Worm (Caenorhabditis elegans) whole organism, late embryonic: Measurements from ENCODE around the gene tftc-1.

ENCODE experiments used
- C08G9.2 ChIP-seq: sonication (generic microtip); optimal IDR thresholded peaks from 2 replicates; lab custom pipeline; 2016; ENCODE audit warnings: mild to moderate bottlenecking, missing genetic modification characterization, moderate library complexity, missing compliant biosample characterization
- C38D4.7 ChIP-seq: fragments of 200-800 bp; sonication (Bioruptor generic); optimal IDR thresholded peaks from 2 replicates; lab custom pipeline; 2018; ENCODE audit warnings: mild to moderate bottlenecking, missing genetic modification characterization, moderate library complexity, missing compliant biosample characterization
- F13H6.1 ChIP-seq: sonication (generic microtip); optimal IDR thresholded peaks from 2 replicates; lab custom pipeline; 2016; ENCODE audit warnings: missing genetic modification characterization, missing compliant biosample characterization
- K02D7.2 ChIP-seq: sonication (generic microtip); optimal IDR thresholded peaks from 2 replicates; lab custom pipeline; 2017; ENCODE audit warnings: mild to moderate bottlenecking, missing genetic modification characterization, missing compliant biosample characterization
- Y22D7AL.16 ChIP-seq: sonication (generic microtip); optimal IDR thresholded peaks from 2 replicates; lab custom pipeline; 2016; ENCODE audit warnings: missing genetic modification characterization, missing compliant biosample characterization
- ahr-1 ChIP-seq: sonication (generic microtip); optimal IDR thresholded peaks from 2 replicates; lab custom pipeline; 2016; ENCODE audit warnings: missing genetic modification characterization, missing compliant biosample characterization
- ceh-19 ChIP-seq: fragments of 200-800 bp; sonication (Bioruptor generic); optimal IDR thresholded peaks from 2 replicates; lab custom pipeline; 2018; ENCODE audit warnings: mild to moderate bottlenecking, missing genetic modification characterization, missing compliant biosample characterization
- ceh-2 ChIP-seq: sonication (generic microtip); optimal IDR thresholded peaks from 2 replicates; lab custom pipeline; 2016; ENCODE audit warnings: missing genotype, missing genetic modification characterization, missing compliant biosample characterization
- ceh-22 ChIP-seq: sonication (generic microtip); optimal IDR thresholded peaks from 2 replicates; lab custom pipeline; 2017; ENCODE audit warnings: missing biosample characterization, missing genetic modification characterization
- ceh-24 ChIP-seq: sonication (generic microtip); optimal IDR thresholded peaks from 2 replicates; lab custom pipeline; 2016; ENCODE audit warnings: mild to moderate bottlenecking, missing genetic modification characterization, missing compliant biosample characterization
- ceh-30 ChIP-seq: fragments of 150-350 bp; optimal IDR thresholded peaks from 2 replicates; lab custom pipeline; 2014; ENCODE audit warnings: missing biosample characterization, missing genetic modification characterization
- ceh-31 ChIP-seq: sonication (generic microtip); optimal IDR thresholded peaks from 2 replicates; lab custom pipeline; 2016; ENCODE audit warnings: missing genetic modification characterization, missing compliant biosample characterization
- ceh-34 ChIP-seq: sonication (generic microtip); optimal IDR thresholded peaks from 2 replicates; lab custom pipeline; 2016; ENCODE audit warnings: mild to moderate bottlenecking, missing genetic modification characterization, missing compliant biosample characterization
- ceh-48 ChIP-seq: sonication (generic microtip); optimal IDR thresholded peaks from 2 replicates; lab custom pipeline; 2016; ENCODE audit warnings: missing genetic modification characterization, inconsistent platforms, missing compliant biosample characterization
- ceh-6 ChIP-seq: fragments of 200-800 bp; sonication (Bioruptor generic); optimal IDR thresholded peaks from 2 replicates; lab custom pipeline; 2018; ENCODE audit warnings: mild to moderate bottlenecking, missing genetic modification characterization, missing compliant biosample characterization
- ceh-9 ChIP-seq: sonication (generic microtip); optimal IDR thresholded peaks from 2 replicates; lab custom pipeline; 2016; ENCODE audit warnings: mild to moderate bottlenecking, missing genetic modification characterization, inconsistent platforms, missing compliant biosample characterization
- dmd-4 ChIP-seq: sonication (generic microtip); optimal IDR thresholded peaks from 2 replicates; lab custom pipeline; 2016; ENCODE audit warnings: borderline replicate concordance, missing genetic modification characterization, missing compliant biosample characterization
- elt-2 ChIP-seq: sonication (generic microtip); optimal IDR thresholded peaks from 2 replicates; lab custom pipeline; 2016; ENCODE audit warnings: missing genetic modification reagents, missing genetic modification characterization, missing compliant biosample characterization
- elt-4 ChIP-seq: sonication (generic microtip); optimal IDR thresholded peaks from 2 replicates; lab custom pipeline; 2016; ENCODE audit warnings: missing genetic modification characterization, missing compliant biosample characterization
- ets-4 ChIP-seq: sonication (generic microtip); optimal IDR thresholded peaks from 2 replicates; lab custom pipeline; 2016; ENCODE audit warnings: missing genetic modification characterization, missing compliant biosample characterization
- fax-1 ChIP-seq: sonication (generic microtip); optimal IDR thresholded peaks from 2 replicates; lab custom pipeline; 2016; ENCODE audit warnings: missing genotype, missing genetic modification characterization, missing compliant biosample characterization
- fkh-10 ChIP-seq: fragments of 150-350 bp; optimal IDR thresholded peaks from 2 replicates; lab custom pipeline; 2014; ENCODE audit warnings: missing biosample characterization, missing genetic modification reagents, missing genetic modification characterization
- fkh-6 ChIP-seq: sonication (generic microtip); optimal IDR thresholded peaks from 2 replicates; lab custom pipeline; 2016; ENCODE audit warnings: missing genetic modification characterization, missing compliant biosample characterization
- gmeb-2 ChIP-seq: sonication (generic microtip); optimal IDR thresholded peaks from 2 replicates; lab custom pipeline; 2016; ENCODE audit warnings: missing genetic modification characterization, inconsistent platforms, missing compliant biosample characterization
- hlh-13 ChIP-seq: fragments of 200-800 bp; sonication (Bioruptor generic); optimal IDR thresholded peaks from 2 replicates; lab custom pipeline; 2018; ENCODE audit warnings: mild to moderate bottlenecking, missing genetic modification characterization, missing compliant biosample characterization
- hlh-30 ChIP-seq: sonication (generic microtip); optimal IDR thresholded peaks from 2 replicates; lab custom pipeline; 2017; ENCODE audit warnings: antibody characterized with exemption, missing genetic modification characterization, missing compliant biosample characterization; ENCODE audit not compliant: insufficient read depth
- hlh-8 ChIP-seq: sonication (generic microtip); optimal IDR thresholded peaks from 2 replicates; lab custom pipeline; 2016; ENCODE audit warnings: missing genotype, missing genetic modification characterization, missing compliant biosample characterization
- lim-6 ChIP-seq: sonication (generic microtip); optimal IDR thresholded peaks from 2 replicates; lab custom pipeline; 2016; ENCODE audit warnings: missing genetic modification characterization, missing compliant biosample characterization
- lin-11 ChIP-seq: fragments of 200-800 bp; sonication (Bioruptor generic); optimal IDR thresholded peaks from 2 replicates; lab custom pipeline; 2018; ENCODE audit warnings: mild to moderate bottlenecking, missing genetic modification characterization, missing compliant biosample characterization
- madf-2 ChIP-seq: sonication (generic microtip); optimal IDR thresholded peaks from 2 replicates; lab custom pipeline; 2017; ENCODE audit warnings: missing genetic modification characterization, missing compliant biosample characterization
- mec-3 ChIP-seq: sonication (generic microtip); optimal IDR thresholded peaks from 2 replicates; lab custom pipeline; 2016; ENCODE audit warnings: borderline replicate concordance, missing genetic modification characterization, missing compliant biosample characterization
- nhr-11 ChIP-seq: fragments of 150-350 bp; optimal IDR thresholded peaks from 2 replicates; lab custom pipeline; 2014; ENCODE audit warnings: missing biosample characterization, missing genetic modification characterization
- nhr-232 ChIP-seq: sonication (generic microtip); optimal IDR thresholded peaks from 2 replicates; lab custom pipeline; 2016; ENCODE audit warnings: missing genetic modification characterization, missing compliant biosample characterization
- npax-4 ChIP-seq: sonication (generic microtip); optimal IDR thresholded peaks from 2 replicates; lab custom pipeline; 2016; ENCODE audit warnings: missing genetic modification characterization, missing compliant biosample characterization
- odd-2 ChIP-seq: sonication (generic microtip); optimal IDR thresholded peaks from 2 replicates; lab custom pipeline; 2017; ENCODE audit warnings: antibody characterized with exemption, mild to moderate bottlenecking, missing genetic modification characterization, missing compliant biosample characterization
- pag-3 ChIP-seq: sonication (generic microtip); optimal IDR thresholded peaks from 2 replicates; lab custom pipeline; 2016; ENCODE audit warnings: missing compliant biosample characterization, missing genetic modification characterization, borderline replicate concordance
- pat-9 ChIP-seq: fragments of 200-800 bp; sonication (Bioruptor generic); optimal IDR thresholded peaks from 2 replicates; lab custom pipeline; 2018; ENCODE audit warnings: mild to moderate bottlenecking, missing genetic modification characterization, moderate library complexity, missing compliant biosample characterization
- pha-2 ChIP-seq: sonication (generic microtip); optimal IDR thresholded peaks from 2 replicates; lab custom pipeline; 2017; ENCODE audit warnings: mild to moderate bottlenecking, missing genetic modification characterization, missing compliant biosample characterization
- pha-4 ChIP-seq: fragments of 150-350 bp; optimal IDR thresholded peaks from 2 replicates; lab custom pipeline; 2018; ENCODE audit warnings: missing biosample characterization, missing genetic modification reagents, missing genetic modification characterization
- pros-1 ChIP-seq: fragments of 150-350 bp; optimal IDR thresholded peaks from 2 replicates; lab custom pipeline; 2014; ENCODE audit warnings: missing biosample characterization, missing genetic modification reagents, missing genetic modification characterization
- sdc-2 ChIP-seq: sonication (generic microtip); optimal IDR thresholded peaks from 2 replicates; lab custom pipeline; 2016; ENCODE audit warnings: missing genotype, missing genetic modification characterization, missing compliant biosample characterization
- sox-2 ChIP-seq: fragments of 200-800 bp; sonication (Bioruptor generic); IDR thresholded peaks from 2 replicates; pipeline ENCODE4 v1.3.6; 2022; ENCODE audit warnings: missing genetic modification reagents, missing genetic modification characterization, missing compliant biosample characterization
- tbx-2 ChIP-seq: sonication (generic microtip); optimal IDR thresholded peaks from 2 replicates; lab custom pipeline; 2016; ENCODE audit warnings: missing genetic modification characterization, missing compliant biosample characterization
- tbx-7 ChIP-seq: sonication (generic microtip); optimal IDR thresholded peaks from 2 replicates; lab custom pipeline; 2016; ENCODE audit warnings: missing genotype, missing genetic modification characterization, missing compliant biosample characterization
- ttx-3 ChIP-seq: sonication (generic microtip); optimal IDR thresholded peaks from 2 replicates; lab custom pipeline; 2016; ENCODE audit warnings: missing genetic modification reagents, missing genetic modification characterization, missing compliant biosample characterization
- unc-3 ChIP-seq, 2 experiments: fragments of 200-800 bp in 1 of 2; sonication (Bioruptor generic) in 1 of 2; sonication (generic microtip) in 1 of 2; conservative IDR thresholded peaks in 1 of 2; optimal IDR thresholded peaks in 1 of 2; 2 replicates each; pipeline versions ENCODE4 v1.3.6 to Lab custom; 2016 to 2022; ENCODE audit warnings: missing compliant biosample characterization in 2 of 2, missing genetic modification characterization in 2 of 2, missing genetic modification reagents in 1 of 2
- unc-42 ChIP-seq: sonication (generic microtip); optimal IDR thresholded peaks from 2 replicates; lab custom pipeline; 2016; ENCODE audit warnings: missing genotype, missing genetic modification characterization, missing compliant biosample characterization
- unc-55 ChIP-seq: sonication (generic microtip); optimal IDR thresholded peaks from 2 replicates; lab custom pipeline; 2017; ENCODE audit warnings: missing biosample characterization, missing genetic modification reagents, missing genetic modification characterization
- zip-5 ChIP-seq: sonication (generic microtip); optimal IDR thresholded peaks from 2 replicates; lab custom pipeline; 2016; ENCODE audit warnings: missing genetic modification characterization, missing compliant biosample characterization

Gene tftc-1

DNA sequence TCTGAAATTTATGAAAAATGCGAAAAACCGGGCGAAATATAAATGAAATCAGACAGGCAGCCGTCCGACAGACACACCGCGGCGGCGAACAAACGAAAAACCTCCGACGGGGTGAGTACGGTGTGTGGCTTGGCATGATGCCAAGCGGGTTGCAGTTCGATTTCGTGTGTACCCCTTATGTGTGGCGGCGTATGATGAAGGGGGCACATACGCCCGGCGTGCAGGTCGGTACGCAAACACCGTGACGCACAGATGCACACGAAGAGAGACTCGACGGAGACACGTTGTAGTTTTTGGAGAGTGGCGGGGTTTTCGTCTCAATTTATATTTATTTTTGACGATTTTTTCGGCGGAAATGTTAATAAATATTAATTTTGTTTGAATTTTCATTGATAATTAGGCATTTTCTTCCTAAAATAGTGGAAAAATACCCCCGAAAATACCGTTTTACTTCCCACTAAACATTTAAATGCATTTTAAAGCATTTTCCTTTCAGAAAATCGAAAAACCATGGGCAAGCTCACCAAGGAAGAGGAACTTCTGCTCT is 40.0 kb downstream of the tftc-1 start, which contains the start of gene trap-3 (continued):
- TF ChIP-seq pha-2 (tag; lab: Kevin White, UChicago) (no peak), sox-2 (no peak), gmeb-2 (tag; lab: Kevin White, UChicago) (no peak), fkh-10 (GFP tag; lab: Kevin White, UChicago) (no peak), ceh-22 (no peak), sdc-2 (tag; lab: Kevin White, UChicago) (peak; percentile 43), npax-4 (tag; lab: Kevin White, UChicago) (no peak), madf-2 (peak; percentile 52), ceh-31 (tag; lab: Kevin White, UChicago) (peak; percentile 84), fax-1 (tag; lab: Kevin White, UChicago) (no peak), C08G9.2 (tag; lab: Kevin White, UChicago) (peak; percentile 48), ahr-1 (peak; percentile 51), ceh-19 (GFP tag; lab: Kevin White, UChicago) (no peak), ceh-2 (tag; lab: Kevin White, UChicago) (peak; percentile 15), hlh-30 (peak; percentile 84), tbx-7 (tag; lab: Kevin White, UChicago) (peak; percentile 33), ceh-9 (no peak), elt-4 (tag; lab: Kevin White, UChicago) (no peak), Y22D7AL.16 (tag; lab: Kevin White, UChicago) (no peak), ceh-34 (tag; lab: Kevin White, UChicago) (peak; percentile 87), pat-9 (peak; percentile 16), tbx-2 (peak; percentile 81), unc-3 (GFP tag; conservative IDR thresholded peaks at IDR 0.05; lab: Robert Waterston, UW) (peak; percentile 34; the same call in 1 of the 2 replicates), unc-3 (tag; optimal IDR thresholded peaks at IDR 0.05; lab: Kevin White, UChicago) (peak; percentile 28), lin-11 (tag; lab: Kevin White, UChicago) (no peak), odd-2 (tag; lab: Kevin White, UChicago) (no peak), unc-55 (GFP tag; lab: Kevin White, UChicago) (no peak), ceh-30 (tag; lab: Kevin White, UChicago) (peak; percentile 80), ceh-6 (peak; percentile 31), zip-5 (tag; lab: Kevin White, UChicago) (peak; percentile 37), pros-1 (tag; lab: Kevin White, UChicago) (peak; percentile 79), dmd-4 (tag; lab: Kevin White, UChicago) (no peak), ets-4 (tag; lab: Kevin White, UChicago) (peak; percentile 72), nhr-11 (tag; lab: Kevin White, UChicago) (no peak), hlh-8 (tag; lab: Kevin White, UChicago) (peak; percentile 17), elt-2 (tag; lab: Kevin White, UChicago) (peak; percentile 77), ceh-48 (tag; lab: Kevin White, UChicago) (peak; percentile 45), F13H6.1 (peak; percentile 18), mec-3 (no peak), pag-3 (tag; lab: Kevin White, UChicago) (no peak), pha-4 (tag; lab: Kevin White, UChicago) (no peak), unc-42 (tag; lab: Kevin White, UChicago) (peak; percentile 54), fkh-6 (tag; lab: Kevin White, UChicago) (no peak), ttx-3 (peak; percentile 40), lim-6 (no peak), nhr-232 (no peak), hlh-13 (GFP tag; lab: Kevin White, UChicago) (no peak), ceh-24 (tag; lab: Kevin White, UChicago) (no peak), C38D4.7 (GFP tag; lab: Kevin White, UChicago) (no peak), K02D7.2 (no peak)
- TF ChIP-seq, all 69 proteins: peak for 36
